Worm (Caenorhabditis elegans) whole organism, L4 larva: ENCODE measurements around the gene F56C9.10.

Experiments
- nhr-25 ChIP-seq: sonication (generic microtip); optimal IDR thresholded peaks from 2 replicates; lab custom pipeline; 2017; ENCODE audit warnings: missing genetic modification characterization, mild to moderate bottlenecking, missing compliant biosample characterization, antibody characterized with exemption, moderate library complexity, borderline replicate concordance; ENCODE audit not compliant: insufficient read depth
- pha-4 ChIP-seq, 2 experiments: fragments of 150-350 bp in 1 of 2; fragments of 200-800 bp in 1 of 2; sonication (Bioruptor generic) in 1 of 2; IDR thresholded peaks in 1 of 2; optimal IDR thresholded peaks in 1 of 2; 2 replicates each; pipeline versions ENCODE4 v1.3.6 to Lab custom; 2014 to 2022; ENCODE audit warnings: missing genetic modification characterization in 2 of 2, missing genetic modification reagents in 2 of 2, missing biosample characterization in 1 of 2, missing compliant biosample characterization in 1 of 2
- unc-39 ChIP-seq: sonication (generic microtip); optimal IDR thresholded peaks from 2 replicates; lab custom pipeline; 2017; ENCODE audit warnings: missing biosample characterization, missing genetic modification characterization

- no peak for TF ChIP-seq unc-39
- no peak for TF ChIP-seq pha-4 (GFP tag; IDR thresholded peaks at IDR 0.05; lab: Robert Waterston, UW)
- TF ChIP-seq pha-4 (tag; optimal IDR thresholded peaks at IDR 0.05; lab: Kevin White, UChicago), result no peak
- no peak for TF ChIP-seq nhr-25 (tag; lab: Kevin White, UChicago)
These were observed 22.2 kb upstream of the F56C9.10 start, which contains the start of gene F08F8.10 for ce11 chrIII:7357356-7357755.
